Fruit fly (Drosophila melanogaster): ENCODE data around the gene CG31522.

DNA sequence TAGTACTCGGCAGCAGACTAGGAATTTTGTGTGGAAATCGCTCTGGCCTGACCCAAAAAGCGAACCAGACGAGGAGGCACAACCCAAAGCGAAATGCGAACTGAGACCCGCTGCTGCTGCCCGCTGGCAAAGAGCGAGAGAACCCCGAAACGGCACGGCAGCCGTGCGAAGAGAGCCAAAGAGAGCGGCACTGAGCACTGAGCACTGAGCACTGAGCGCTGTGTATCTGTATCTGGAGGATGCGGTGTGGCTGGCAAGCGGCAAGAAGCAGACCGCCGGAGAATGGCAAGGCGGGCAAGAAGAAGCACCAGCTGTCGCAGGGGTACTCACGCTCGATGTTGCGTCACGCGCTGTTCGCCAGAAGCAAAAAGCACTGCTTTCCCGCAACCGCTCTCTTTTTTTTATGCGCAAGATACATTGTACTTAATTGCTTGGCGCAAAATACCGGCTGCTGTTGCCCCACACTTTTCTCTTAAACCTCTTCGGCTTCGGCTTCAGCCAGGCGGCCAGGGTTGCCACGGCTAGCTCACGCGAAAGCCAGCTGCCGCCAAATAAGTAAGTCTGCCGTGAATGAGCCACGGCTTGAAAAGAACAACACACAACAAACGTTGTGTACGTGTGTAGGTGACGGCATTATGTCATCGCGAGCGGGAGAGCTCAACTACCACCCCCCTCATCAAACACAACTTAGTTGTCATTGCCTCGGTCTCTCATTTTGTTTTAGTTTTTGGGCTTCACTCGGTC lies 9.3 kb downstream of the CG31522 start:
- TF ChIP-seq CG8478 (optimal IDR thresholded peaks at IDR 0.05) (no peak), CTCF (optimal IDR thresholded peaks at IDR 0.05) (peak in 1 of 2 experiments; percentile 4)

Measured in S2 (cell line).